Worm (Caenorhabditis elegans): ENCODE measurements around the gene F47D12.6.
A peak's percentile ranks its signal among the peaks of the same experiment; 100 is the strongest.

The F47D12.6 gene

DNA sequence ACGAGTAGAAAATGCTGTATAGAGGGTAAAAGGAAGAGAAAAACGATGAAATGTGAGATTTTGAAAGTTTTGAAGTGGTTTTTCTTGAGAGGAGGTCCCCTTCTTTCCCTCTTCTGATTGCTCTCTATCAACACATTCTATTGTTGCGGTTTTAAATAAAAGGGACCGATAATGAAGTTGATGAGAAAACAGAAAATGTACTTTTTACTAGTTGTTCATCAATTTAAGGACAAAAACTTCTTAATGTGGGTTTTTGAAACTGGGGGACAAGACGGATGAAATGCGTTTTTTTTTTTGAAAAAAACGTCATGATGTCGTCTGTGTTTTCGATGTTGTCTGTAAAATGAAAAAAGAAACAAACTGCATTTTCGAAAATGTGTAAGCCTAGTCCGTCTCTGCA is 29.7 kb upstream of the F47D12.6 start:
- no peak for TF ChIP-seq lir-3 (tag; optimal IDR thresholded peaks at IDR 0.05; ENCODE audit: poor library complexity)
- no peak for TF ChIP-seq unc-98 (GFP tag; IDR thresholded peaks at IDR 0.05)
- no peak for TF ChIP-seq tlp-1 (tag; optimal IDR thresholded peaks at IDR 0.05)
- TF ChIP-seq hpl-2 (GFP tag; optimal IDR thresholded peaks at IDR 0.05), result no peak
- TF ChIP-seq nhr-85 (tag), result no peak
- TF ChIP-seq nhr-90 (tag; optimal IDR thresholded peaks at IDR 0.05; ENCODE audit: poor library complexity), result no peak
- no peak for TF ChIP-seq nhr-237 (tag; optimal IDR thresholded peaks at IDR 0.05)
- TF ChIP-seq unc-86 (tag; optimal IDR thresholded peaks at IDR 0.05), result no peak
- TF ChIP-seq irx-1 (tag; optimal IDR thresholded peaks at IDR 0.05), result no peak
- TF ChIP-seq mep-1 (tag; optimal IDR thresholded peaks at IDR 0.05), result no peak
- TF ChIP-seq nhr-76 (tag; optimal IDR thresholded peaks at IDR 0.05), result no peak
- TF ChIP-seq ets-5 (GFP tag; IDR thresholded peaks at IDR 0.05), result no peak
- TF ChIP-seq C16A3.4 (tag; optimal IDR thresholded peaks at IDR 0.05), result no peak
- no peak for TF ChIP-seq vab-15 (tag; optimal IDR thresholded peaks at IDR 0.05)
- TF ChIP-seq ceh-63 (GFP tag; optimal IDR thresholded peaks at IDR 0.05), result no peak
- TF ChIP-seq mdl-1 (tag; optimal IDR thresholded peaks at IDR 0.05), result no peak
- TF ChIP-seq jun-1 (tag; optimal IDR thresholded peaks at IDR 0.05), result no peak
- TF ChIP-seq aha-1 (tag; optimal IDR thresholded peaks at IDR 0.05), result no peak
- no peak for TF ChIP-seq mef-2 (tag; optimal IDR thresholded peaks at IDR 0.05)
- TF ChIP-seq ceh-8 (GFP tag; optimal IDR thresholded peaks at IDR 0.05), result no peak

DNA sequence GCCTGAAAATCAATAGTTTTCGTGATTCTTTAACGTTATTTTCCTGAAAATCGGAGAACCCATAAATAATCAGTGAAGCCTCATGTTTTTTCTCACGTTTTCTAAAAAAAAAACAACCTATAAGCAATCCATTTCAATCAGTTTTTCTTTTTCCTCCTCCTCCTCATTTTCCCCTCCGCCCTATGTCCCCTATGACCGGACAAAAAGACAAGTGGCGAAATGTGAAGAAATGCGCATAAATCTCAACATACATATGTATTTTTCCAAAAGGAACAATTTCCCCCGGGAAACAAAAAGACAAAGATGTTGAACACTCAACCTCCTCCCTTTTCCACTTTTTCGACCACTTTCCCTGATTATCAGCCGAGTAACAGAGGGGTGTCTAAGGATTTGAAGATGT is 28.4 kb upstream of the F47D12.6 start:
- TF ChIP-seq egl-27 (tag; optimal IDR thresholded peaks at IDR 0.05), result no peak
- no peak for TF ChIP-seq nhr-12 (tag; optimal IDR thresholded peaks at IDR 0.05)
- peak; percentile 3 for TF ChIP-seq lin-14 (GFP tag; optimal IDR thresholded peaks at IDR 0.05)
- TF ChIP-seq elt-3 (tag; optimal IDR thresholded peaks at IDR 0.05), result no peak
- TF ChIP-seq zag-1 (tag; optimal IDR thresholded peaks at IDR 0.05), result no peak

DNA sequence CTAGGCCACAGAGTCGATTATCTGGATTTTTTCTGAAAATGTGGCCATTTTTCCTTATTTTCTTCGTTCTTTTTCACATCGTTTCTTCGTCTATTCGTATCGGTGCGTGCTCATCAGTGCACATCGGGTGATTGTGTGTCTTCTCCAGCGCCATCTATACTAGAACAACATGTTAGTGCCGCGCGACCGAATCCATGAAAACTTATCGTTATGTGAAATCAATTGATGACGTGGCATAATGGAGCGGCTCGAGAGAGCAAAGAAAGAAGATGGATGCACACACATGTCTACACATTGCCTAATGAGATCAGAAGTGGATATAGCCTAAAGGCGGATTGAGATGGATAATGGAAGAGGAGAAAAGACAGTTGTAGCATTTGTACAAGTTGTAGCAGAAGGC is 25.1 kb upstream of the F47D12.6 start:
- TF ChIP-seq lin-14 (GFP tag; optimal IDR thresholded peaks at IDR 0.05) (peak; percentile 32), egl-13 (tag; optimal IDR thresholded peaks at IDR 0.05) (no peak), mab-9 (GFP tag; IDR thresholded peaks at IDR 0.05) (no peak), unc-86 (tag; optimal IDR thresholded peaks at IDR 0.05) (no peak), Y116A8C.19 (tag; optimal IDR thresholded peaks at IDR 0.05; ENCODE audit: borderline replicate concordance) (no peak), lir-3 (tag; optimal IDR thresholded peaks at IDR 0.05; ENCODE audit: poor library complexity) (no peak), unc-62 (GFP tag; optimal IDR thresholded peaks at IDR 0.05) (no peak)

DNA sequence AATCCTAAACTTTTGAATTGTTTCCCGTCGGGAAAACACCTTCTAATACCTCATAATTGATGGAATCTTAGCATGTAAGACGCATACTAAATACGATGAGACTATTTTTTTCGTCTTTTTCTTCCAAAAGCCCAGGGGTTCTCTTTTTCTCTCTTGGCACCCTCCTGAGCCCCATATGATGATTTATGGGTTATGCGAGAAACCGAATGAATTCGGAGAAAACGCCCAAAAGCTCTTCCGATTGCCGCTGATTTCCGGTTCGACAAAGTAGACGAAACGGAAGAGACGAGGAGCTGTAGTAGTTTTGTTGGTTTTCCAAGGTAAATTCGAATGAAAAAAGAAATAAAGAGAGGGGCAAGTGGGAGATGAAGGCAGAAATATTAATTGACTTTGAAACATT is 24.4 kb upstream of the F47D12.6 start:
- TF ChIP-seq alr-1 (tag; optimal IDR thresholded peaks at IDR 0.05; ENCODE audit: borderline replicate concordance), result no peak
- TF ChIP-seq fkh-8 (tag; optimal IDR thresholded peaks at IDR 0.05), result peak; percentile 52
- TF ChIP-seq nhr-47 (tag; optimal IDR thresholded peaks at IDR 0.05), result peak; percentile 24

DNA sequence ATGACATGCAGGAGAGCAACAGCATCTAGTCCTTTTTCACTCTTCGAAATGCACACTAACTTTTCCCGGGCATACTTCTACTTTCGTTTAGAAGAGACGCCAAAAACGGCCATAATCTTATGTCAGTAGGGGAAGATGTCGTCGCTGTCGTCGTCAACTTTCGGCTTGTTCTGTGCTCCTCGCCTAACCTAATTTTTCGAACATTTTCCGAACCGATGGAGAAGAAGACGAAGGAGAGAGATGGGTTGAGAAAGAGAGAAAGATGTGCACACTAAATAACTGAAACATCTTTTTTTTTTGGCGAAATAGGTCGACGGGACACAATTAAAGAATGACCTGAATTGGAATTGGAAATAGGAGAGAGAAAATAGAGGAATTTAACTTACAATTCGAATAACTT is 23.3 kb upstream of the F47D12.6 start:
- TF ChIP-seq lin-39 (tag; optimal IDR thresholded peaks at IDR 0.05), result no peak
- no peak for TF ChIP-seq C34B4.2 (tag; optimal IDR thresholded peaks at IDR 0.05)
- no peak for TF ChIP-seq isw-1 (GFP tag; IDR thresholded peaks at IDR 0.05)
- no peak for TF ChIP-seq aha-1 (tag; optimal IDR thresholded peaks at IDR 0.05)
- TF ChIP-seq vab-15 (tag; optimal IDR thresholded peaks at IDR 0.05), result no peak
- no peak for TF ChIP-seq F16B12.6 (tag; optimal IDR thresholded peaks at IDR 0.05)
- no peak for TF ChIP-seq tbx-2 (tag; optimal IDR thresholded peaks at IDR 0.05)
- TF ChIP-seq nhr-71 (tag; optimal IDR thresholded peaks at IDR 0.05), result peak; percentile 8
- no peak for TF ChIP-seq mdl-1 (tag; optimal IDR thresholded peaks at IDR 0.05)
- no peak for TF ChIP-seq ztf-4 (tag; optimal IDR thresholded peaks at IDR 0.05)
- peak in 1 of 3 experiments; percentile 2 for TF ChIP-seq ceh-82 (tag; optimal IDR thresholded peaks at IDR 0.05)
- TF ChIP-seq ama-1 (optimal IDR thresholded peaks at IDR 0.05), result no peak
- TF ChIP-seq ces-1 (GFP tag; optimal IDR thresholded peaks at IDR 0.05), result peak; percentile 30
- no peak for TF ChIP-seq pax-3 (tag; optimal IDR thresholded peaks at IDR 0.05)
- no peak for TF ChIP-seq lin-35 (GFP tag; optimal IDR thresholded peaks at IDR 0.05)
- TF ChIP-seq aly-2 (tag; optimal IDR thresholded peaks at IDR 0.05), result no peak
- peak in 1 of 2 experiments; percentile 5 for TF ChIP-seq lsy-2 (tag; optimal IDR thresholded peaks at IDR 0.05)
- no peak for TF ChIP-seq fkh-4 (tag; optimal IDR thresholded peaks at IDR 0.05; ENCODE audit: borderline replicate concordance)
- TF ChIP-seq grh-1 (GFP tag; IDR thresholded peaks at IDR 0.05), result no peak
